Worm (Caenorhabditis elegans): ENCODE results near the gene B0554.4.

DNA sequence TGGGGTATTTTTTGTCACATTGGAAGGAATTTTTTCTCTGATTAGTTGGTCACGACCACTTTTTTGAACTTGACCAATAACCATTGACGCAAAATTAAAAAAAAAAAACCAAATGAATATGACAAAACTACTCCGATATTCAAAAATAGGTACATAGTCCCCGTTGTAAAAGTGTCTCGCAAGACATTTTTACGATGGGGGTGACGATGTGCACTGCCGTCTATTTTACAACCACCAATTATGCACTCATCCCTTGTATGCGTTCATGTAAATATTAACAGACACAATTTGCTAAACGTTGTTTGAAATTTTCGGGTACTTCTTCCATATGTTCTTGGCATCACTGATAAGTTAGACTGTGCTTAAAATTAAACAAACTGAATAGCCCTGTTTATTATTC, 29.2 kb upstream of the B0554.4 start, which contains the start of gene scl-27:
- TF ChIP-seq nhr-77 (tag; optimal IDR thresholded peaks at IDR 0.05), result no peak
- TF ChIP-seq nhr-11 (tag; optimal IDR thresholded peaks at IDR 0.05), result no peak
- no peak for TF ChIP-seq egl-27 (tag; optimal IDR thresholded peaks at IDR 0.05)
- TF ChIP-seq lin-13 (GFP tag; optimal IDR thresholded peaks at IDR 0.05), result no peak
- TF ChIP-seq ceh-82 (tag; optimal IDR thresholded peaks at IDR 0.05), result no peak
- TF ChIP-seq nhr-10 (tag; optimal IDR thresholded peaks at IDR 0.05), result no peak
- no peak for TF ChIP-seq zag-1 (tag; optimal IDR thresholded peaks at IDR 0.05)
- TF ChIP-seq nhr-21 (tag; optimal IDR thresholded peaks at IDR 0.05), result no peak
- TF ChIP-seq sem-4 (tag; optimal IDR thresholded peaks at IDR 0.05), result no peak
- TF ChIP-seq mab-5 (tag; optimal IDR thresholded peaks at IDR 0.05), result no peak
- no peak for TF ChIP-seq ama-1 (optimal IDR thresholded peaks at IDR 0.05)
- no peak for TF ChIP-seq fos-1 (tag; optimal IDR thresholded peaks at IDR 0.05)

Measured in whole organism, L2 larva.